Worm (Caenorhabditis elegans): ENCODE data around the gene ZK1067.4.

Gene ZK1067.4

ce11 chrII:9232923-9233322 lies 22.7 kb downstream of the ZK1067.4 start, which contains the start of gene T26C5.2:
T26C5.2 (plus strand) TSS chrII:9233223.
- no peak for TF ChIP-seq him-1 (tag; optimal IDR thresholded peaks at IDR 0.05)
- TF ChIP-seq W03F9.2 (tag; optimal IDR thresholded peaks at IDR 0.05) = no peak
- TF ChIP-seq dao-5 (tag; optimal IDR thresholded peaks at IDR 0.05) = no peak

ce11 chrII:9233813-9234212 lies 23.6 kb downstream of the ZK1067.4 start:
- no peak for TF ChIP-seq him-1 (tag; optimal IDR thresholded peaks at IDR 0.05)
- no peak for TF ChIP-seq dao-5 (tag; optimal IDR thresholded peaks at IDR 0.05)
- no peak for TF ChIP-seq W03F9.2 (tag; optimal IDR thresholded peaks at IDR 0.05)

ce11 chrII:9236283-9236682 lies 26.1 kb downstream of the ZK1067.4 start, which contains the start of gene T26C5.3:
T26C5.3 (plus strand) TSS chrII:9236583.
- TF ChIP-seq him-1 (tag; optimal IDR thresholded peaks at IDR 0.05) (no peak), dao-5 (tag; optimal IDR thresholded peaks at IDR 0.05) (no peak), W03F9.2 (tag; optimal IDR thresholded peaks at IDR 0.05) (no peak)

DNA sequence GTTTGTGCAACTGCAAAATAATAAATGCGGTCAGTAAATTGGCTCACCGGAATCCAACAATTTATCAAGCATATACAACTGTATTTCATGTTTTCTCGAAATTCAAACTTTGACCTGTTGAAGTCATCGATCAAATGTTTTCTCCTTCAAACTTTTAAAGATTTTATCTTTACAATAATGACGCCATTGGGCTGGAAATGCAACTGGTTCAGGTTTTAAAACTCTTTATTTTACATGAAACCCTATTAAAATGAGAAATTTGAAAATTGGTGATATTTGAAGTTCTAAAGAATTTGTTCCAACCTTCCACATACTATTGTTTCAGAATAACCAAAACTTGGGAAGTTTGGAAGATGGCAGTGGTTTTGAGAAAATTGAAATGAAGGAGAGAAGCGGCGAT lies 26.8 kb downstream of the ZK1067.4 start:
- TF ChIP-seq W03F9.2 (tag; optimal IDR thresholded peaks at IDR 0.05) = no peak
- TF ChIP-seq him-1 (tag; optimal IDR thresholded peaks at IDR 0.05) = no peak
- no peak for TF ChIP-seq dao-5 (tag; optimal IDR thresholded peaks at IDR 0.05)

DNA sequence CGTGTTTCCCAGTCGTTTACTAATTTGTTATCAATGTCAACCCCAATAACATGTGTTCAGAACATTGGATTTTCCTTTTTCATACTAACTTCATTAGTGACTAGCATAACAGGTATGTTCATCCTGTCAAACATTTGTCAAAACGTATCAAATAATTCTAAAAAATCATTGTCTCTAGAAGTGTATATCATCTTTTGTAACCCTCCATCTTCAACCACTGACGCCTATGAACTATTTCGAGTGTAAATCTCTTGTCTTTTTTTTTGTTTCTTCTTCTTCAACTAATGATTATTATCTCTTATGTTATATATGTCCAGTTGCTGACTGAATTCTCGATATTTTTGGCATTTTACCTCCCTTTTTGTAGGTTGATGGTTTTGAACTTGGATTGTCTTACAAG lies 27.5 kb downstream of the ZK1067.4 start:
- no peak for TF ChIP-seq W03F9.2 (tag; optimal IDR thresholded peaks at IDR 0.05)

ce11 chrII:9241610-9242009 lies 31.4 kb downstream of the ZK1067.4 start:
- TF ChIP-seq dao-5 (tag; optimal IDR thresholded peaks at IDR 0.05) (no peak), him-1 (tag; optimal IDR thresholded peaks at IDR 0.05) (no peak), W03F9.2 (tag; optimal IDR thresholded peaks at IDR 0.05) (no peak)

DNA sequence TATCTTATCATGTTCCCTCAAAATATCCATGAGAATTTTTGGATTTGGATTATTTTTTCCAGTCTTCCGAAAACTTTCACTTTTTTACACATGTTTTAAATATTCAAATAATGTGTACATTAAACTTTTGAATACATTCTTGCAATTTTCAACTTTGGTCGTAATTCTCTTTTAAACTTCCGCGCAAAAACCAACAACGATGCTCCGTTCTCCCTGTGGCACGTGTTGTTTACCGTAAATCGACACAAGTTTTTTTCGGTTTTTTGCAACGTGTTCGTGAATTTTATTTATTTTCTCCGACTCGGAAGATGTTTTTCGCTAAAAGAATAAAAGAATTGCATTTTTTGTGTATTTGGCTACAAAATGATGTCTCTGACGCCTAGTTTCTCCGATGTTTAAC lies 32.6 kb downstream of the ZK1067.4 start:
- TF ChIP-seq him-1 (tag; optimal IDR thresholded peaks at IDR 0.05) = no peak
- no peak for TF ChIP-seq W03F9.2 (tag; optimal IDR thresholded peaks at IDR 0.05)
- no peak for TF ChIP-seq dao-5 (tag; optimal IDR thresholded peaks at IDR 0.05)

- no peak for TF ChIP-seq W03F9.2 (tag; optimal IDR thresholded peaks at IDR 0.05)
- no peak for TF ChIP-seq him-1 (tag; optimal IDR thresholded peaks at IDR 0.05)
- no peak for TF ChIP-seq dao-5 (tag; optimal IDR thresholded peaks at IDR 0.05)
Measured at ce11 chrII:9246648-9247047, 36.5 kb downstream of the ZK1067.4 start, which contains the start of gene T26C5.5. T26C5.5 (minus strand) TSS chrII:9246748.

DNA sequence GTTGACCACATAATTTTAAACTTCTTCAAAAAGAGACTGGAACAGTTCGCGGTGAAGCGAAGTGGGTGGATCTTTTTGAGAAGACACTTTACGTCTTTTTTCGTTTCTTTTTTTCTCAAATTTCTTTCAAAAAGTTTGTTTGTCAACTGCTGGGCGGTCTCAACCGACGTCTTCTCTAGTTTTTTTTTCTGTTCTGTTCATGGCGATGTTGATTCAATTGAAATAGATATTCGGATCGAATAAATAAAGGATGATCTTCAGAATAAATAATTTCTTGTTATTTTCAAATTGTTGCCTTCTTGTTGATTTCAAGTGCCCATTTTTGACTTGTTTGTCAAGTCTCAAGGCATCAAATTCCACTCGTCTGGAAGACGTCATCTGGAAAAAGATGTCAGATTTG lies 40.2 kb downstream of the ZK1067.4 start, which contains the start of gene T26C5.4:
Gene T26C5.4 (minus strand): TSS at position 101 of the 400 bp plus-strand sequence.
- TF ChIP-seq dao-5 (tag; optimal IDR thresholded peaks at IDR 0.05) (no peak), W03F9.2 (tag; optimal IDR thresholded peaks at IDR 0.05) (no peak), him-1 (tag; optimal IDR thresholded peaks at IDR 0.05) (no peak)

DNA sequence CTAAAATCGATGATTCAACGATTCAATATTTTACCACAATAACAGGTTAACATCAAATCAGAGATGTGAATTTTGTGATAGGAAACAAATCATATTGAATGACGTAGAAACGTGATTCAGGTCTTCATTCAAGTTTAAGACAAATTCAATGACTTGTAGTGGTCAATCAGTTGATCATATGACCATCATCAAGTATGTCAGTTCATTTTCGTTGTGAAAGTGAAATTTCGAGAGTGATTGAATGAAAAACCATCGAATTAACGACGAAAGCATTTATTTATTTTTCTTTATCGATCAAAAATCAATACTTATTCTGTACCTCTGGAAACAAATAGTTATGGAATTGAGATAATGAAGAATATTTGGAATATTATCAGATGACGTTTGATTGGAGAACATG lies 41.4 kb downstream of the ZK1067.4 start:
- TF ChIP-seq dao-5 (tag; optimal IDR thresholded peaks at IDR 0.05) = no peak
- TF ChIP-seq W03F9.2 (tag; optimal IDR thresholded peaks at IDR 0.05) = no peak
- TF ChIP-seq him-1 (tag; optimal IDR thresholded peaks at IDR 0.05) = no peak

- no peak for TF ChIP-seq dao-5 (tag; optimal IDR thresholded peaks at IDR 0.05)
- TF ChIP-seq him-1 (tag; optimal IDR thresholded peaks at IDR 0.05) = no peak
- no peak for TF ChIP-seq W03F9.2 (tag; optimal IDR thresholded peaks at IDR 0.05)
Measured at ce11 chrII:9254187-9254586, 44.0 kb downstream of the ZK1067.4 start, which contains the start of gene nlp-82. nlp-82 (minus strand) TSS chrII:9254287.

DNA sequence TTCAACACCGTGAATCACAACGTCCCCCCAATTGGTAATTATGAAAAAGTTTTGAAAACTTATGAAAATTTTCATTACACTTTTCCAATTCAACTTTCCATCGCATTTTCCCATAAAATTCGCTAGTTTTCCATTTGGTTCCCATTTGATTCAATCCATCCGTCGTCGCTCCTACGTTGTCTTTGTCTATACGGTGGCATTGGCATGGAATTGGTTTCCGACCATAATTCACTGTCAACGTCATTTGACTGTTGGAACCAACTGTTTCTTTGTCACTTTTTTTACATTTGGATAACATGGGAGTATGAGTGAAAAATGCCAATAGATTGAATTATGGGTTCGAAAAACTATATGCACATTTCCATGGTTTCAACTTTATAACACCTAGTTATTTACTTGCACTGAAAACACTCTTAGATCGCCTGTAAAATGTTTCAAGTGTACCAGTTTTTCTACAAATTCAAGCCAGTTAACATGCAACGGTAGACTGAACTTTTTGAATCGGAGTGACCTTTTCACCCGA lies 47.9 kb downstream of the ZK1067.4 start:
- no peak for TF ChIP-seq dao-5 (tag; optimal IDR thresholded peaks at IDR 0.05)
- TF ChIP-seq W03F9.2 (tag; optimal IDR thresholded peaks at IDR 0.05) = no peak
- TF ChIP-seq him-1 (tag; optimal IDR thresholded peaks at IDR 0.05) = no peak

- no peak for TF ChIP-seq W03F9.2 (tag; optimal IDR thresholded peaks at IDR 0.05)
- no peak for TF ChIP-seq him-1 (tag; optimal IDR thresholded peaks at IDR 0.05)
- TF ChIP-seq dao-5 (tag; optimal IDR thresholded peaks at IDR 0.05) = no peak
Measured at ce11 chrII:9258566-9258965, 48.4 kb downstream of the ZK1067.4 start.

- TF ChIP-seq dao-5 (tag; optimal IDR thresholded peaks at IDR 0.05) (no peak), W03F9.2 (tag; optimal IDR thresholded peaks at IDR 0.05) (no peak), him-1 (tag; optimal IDR thresholded peaks at IDR 0.05) (no peak)
Measured at ce11 chrII:9260026-9260425, 49.9 kb downstream of the ZK1067.4 start.

DNA sequence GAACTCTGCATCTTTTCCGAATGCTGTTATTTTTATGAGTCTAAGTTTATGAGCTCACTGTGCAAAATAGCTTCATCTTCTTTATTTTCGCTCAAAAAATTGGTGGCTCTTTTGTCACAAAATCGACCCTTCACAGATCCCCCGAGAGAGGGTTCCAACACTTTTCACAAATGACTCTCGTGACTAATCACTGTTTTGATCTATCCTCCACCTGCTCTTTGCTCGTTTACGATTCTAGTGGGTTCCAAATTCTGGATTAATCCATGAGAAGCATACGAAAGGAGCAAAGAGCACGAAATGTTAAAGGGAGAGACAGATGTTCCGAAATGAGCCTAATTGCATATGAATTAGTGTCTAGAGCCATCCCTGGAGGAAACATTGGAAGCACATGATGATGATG lies 51.2 kb downstream of the ZK1067.4 start:
- no peak for TF ChIP-seq dao-5 (tag; optimal IDR thresholded peaks at IDR 0.05)
- no peak for TF ChIP-seq him-1 (tag; optimal IDR thresholded peaks at IDR 0.05)
- no peak for TF ChIP-seq W03F9.2 (tag; optimal IDR thresholded peaks at IDR 0.05)

Measured in whole organism, L4/young adult.